Worm (Caenorhabditis elegans): ENCODE data around the gene abu-7.

DNA sequence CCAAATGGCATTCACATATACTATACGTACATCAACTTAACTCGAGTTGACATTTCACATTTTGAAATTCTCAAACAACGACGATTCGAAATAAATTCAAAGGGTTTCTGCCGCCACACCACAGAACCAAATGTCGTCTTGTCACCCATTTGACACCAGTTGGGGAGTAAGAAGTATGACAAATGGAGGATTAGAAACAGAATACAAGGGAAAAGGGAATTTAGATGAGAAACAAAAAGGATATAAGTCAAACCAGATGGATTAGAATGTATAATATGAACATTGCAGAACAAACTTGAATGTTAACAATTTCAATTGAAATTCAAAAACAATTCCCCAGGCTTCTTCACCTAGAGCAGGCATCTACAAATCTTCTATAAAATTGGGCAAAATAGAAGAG lies 37.1 kb upstream of the abu-7 start:
- TF ChIP-seq him-1 (tag; optimal IDR thresholded peaks at IDR 0.05), result no peak
- no peak for TF ChIP-seq W03F9.2 (tag; optimal IDR thresholded peaks at IDR 0.05)
